Worm (Caenorhabditis elegans) whole organism, young adult: ENCODE measurements around the gene kcnl-3.

Source experiments
- B0019.2 ChIP-seq: fragments of 200-800 bp; sonication (Bioruptor generic); conservative IDR thresholded peaks from 2 replicates; pipeline ENCODE4 v1.3.6; 2022; ENCODE audit warnings: missing genetic modification reagents, missing genetic modification characterization, missing compliant biosample characterization
- B0035.1 ChIP-seq: sonication (generic microtip); optimal IDR thresholded peaks from 2 replicates; lab custom pipeline; 2016; ENCODE audit warnings: missing genetic modification characterization, mild to moderate bottlenecking, missing compliant biosample characterization, missing genotype, missing genetic modification reagents
- B0261.1 ChIP-seq: sonication (generic microtip); optimal IDR thresholded peaks from 2 replicates; lab custom pipeline; 2016; ENCODE audit warnings: mild to moderate bottlenecking, missing genetic modification characterization, moderate library complexity, missing compliant biosample characterization
- C06A6.2 ChIP-seq: fragments of 200-800 bp; sonication (Bioruptor generic); conservative IDR thresholded peaks from 2 replicates; pipeline ENCODE4 v1.3.6; 2022; ENCODE audit warnings: missing genetic modification characterization, missing compliant biosample characterization
- D2030.7 ChIP-seq: fragments of 200-800 bp; sonication (Bioruptor generic); IDR thresholded peaks from 2 replicates; pipeline ENCODE4 v1.3.6; 2022; ENCODE audit warnings: missing genetic modification reagents, missing genetic modification characterization, missing compliant biosample characterization
- F22D6.2 ChIP-seq: sonication (generic microtip); optimal IDR thresholded peaks from 2 replicates; lab custom pipeline; 2016; ENCODE audit warnings: mild to moderate bottlenecking, missing genetic modification characterization, missing compliant biosample characterization
- F23B12.7 ChIP-seq: sonication (generic microtip); optimal IDR thresholded peaks from 2 replicates; lab custom pipeline; 2017; ENCODE audit warnings: missing genetic modification characterization, mild to moderate bottlenecking, missing compliant biosample characterization, antibody characterized with exemption, moderate library complexity; ENCODE audit not compliant: insufficient read depth
- F49E8.2 ChIP-seq: sonication (generic microtip); optimal IDR thresholded peaks from 3 replicates; lab custom pipeline; 2017; ENCODE audit warnings: missing genetic modification characterization, mild to moderate bottlenecking, missing compliant biosample characterization, antibody characterized with exemption, moderate library complexity; ENCODE audit not compliant: insufficient read depth
- F57A8.1 ChIP-seq: fragments of 200-800 bp; sonication (Bioruptor generic); optimal IDR thresholded peaks from 2 replicates; lab custom pipeline; 2018; ENCODE audit warnings: mild to moderate bottlenecking, missing genetic modification characterization, moderate library complexity, missing compliant biosample characterization
- K11D2.4 ChIP-seq: fragments of 200-800 bp; sonication (Bioruptor generic); IDR thresholded peaks from 2 replicates; pipeline ENCODE4 v1.3.6; 2022; ENCODE audit warnings: missing genetic modification reagents, missing genetic modification characterization, missing compliant biosample characterization
- Y95B8A.8 ChIP-seq: fragments of 200-800 bp; sonication (Bioruptor generic); IDR thresholded peaks from 2 replicates; pipeline ENCODE4 v1.3.6; 2022; ENCODE audit warnings: missing genetic modification reagents, missing genetic modification characterization, missing compliant biosample characterization
- ZK185.1 ChIP-seq: sonication (generic microtip); optimal IDR thresholded peaks from 2 replicates; lab custom pipeline; 2016; ENCODE audit warnings: mild to moderate bottlenecking, missing genetic modification characterization, missing compliant biosample characterization; ENCODE audit not compliant: poor library complexity, severe bottlenecking
- bed-2 ChIP-seq: fragments of 200-800 bp; sonication (Bioruptor generic); IDR thresholded peaks from 2 replicates; pipeline ENCODE4 v1.3.6; 2022; ENCODE audit warnings: missing genetic modification reagents, missing genetic modification characterization, missing compliant biosample characterization
- ceh-27 ChIP-seq: fragments of 200-800 bp; sonication (Bioruptor generic); optimal IDR thresholded peaks from 2 replicates; lab custom pipeline; 2018; ENCODE audit warnings: mild to moderate bottlenecking, missing genetic modification characterization, moderate library complexity, missing compliant biosample characterization
- ceh-40 ChIP-seq: fragments of 200-800 bp; sonication (Bioruptor generic); IDR thresholded peaks from 2 replicates; pipeline ENCODE4 v1.3.6; 2022; ENCODE audit warnings: missing genetic modification characterization, missing compliant biosample characterization
- ceh-58 ChIP-seq: fragments of 200-800 bp; sonication (Bioruptor generic); IDR thresholded peaks from 2 replicates; pipeline ENCODE4 v1.3.6; 2022; ENCODE audit warnings: missing genetic modification characterization, missing compliant biosample characterization
- dox-1 ChIP-seq: fragments of 200-800 bp; sonication (Bioruptor generic); IDR thresholded peaks from 2 replicates; pipeline ENCODE4 v1.3.6; 2022; ENCODE audit warnings: missing genetic modification reagents, missing genetic modification characterization, missing compliant biosample characterization
- egl-18 ChIP-seq: fragments of 200-800 bp; sonication (Bioruptor generic); IDR thresholded peaks from 2 replicates; pipeline ENCODE4 v1.3.6; 2022; ENCODE audit warnings: missing genetic modification reagents, missing genetic modification characterization, missing compliant biosample characterization
- ekl-4 ChIP-seq: fragments of 200-800 bp; sonication (Bioruptor generic); IDR thresholded peaks from 2 replicates; pipeline ENCODE4 v1.3.6; 2022; ENCODE audit warnings: missing genetic modification reagents, missing genetic modification characterization, missing compliant biosample characterization
- ets-4 ChIP-seq: fragments of 200-800 bp; sonication (Bioruptor generic); optimal IDR thresholded peaks from 2 replicates; lab custom pipeline; 2018; ENCODE audit warnings: mild to moderate bottlenecking, missing genetic modification characterization, missing compliant biosample characterization
- hlh-26 ChIP-seq: fragments of 200-800 bp; sonication (Bioruptor generic); conservative IDR thresholded peaks from 2 replicates; pipeline ENCODE4 v1.3.6; 2022; ENCODE audit warnings: missing genetic modification reagents, missing genetic modification characterization, missing compliant biosample characterization
- hmg-20 ChIP-seq: fragments of 200-800 bp; sonication (Bioruptor generic); IDR thresholded peaks from 2 replicates; pipeline ENCODE4 v1.3.6; 2022; ENCODE audit warnings: missing genetic modification reagents, missing genetic modification characterization, missing compliant biosample characterization
- let-526 ChIP-seq: fragments of 200-800 bp; sonication (Bioruptor generic); IDR thresholded peaks from 2 replicates; pipeline ENCODE4 v1.3.6; 2022; ENCODE audit warnings: missing genetic modification reagents, missing genetic modification characterization, missing compliant biosample characterization
- let-607 ChIP-seq, 2 experiments: fragments of 200-800 bp in 1 of 2; sonication (Bioruptor generic) in 1 of 2; sonication (generic microtip) in 1 of 2; optimal IDR thresholded peaks; 2 replicates each; lab custom pipeline; 2016 to 2018; ENCODE audit warnings: mild to moderate bottlenecking in 2 of 2, missing compliant biosample characterization in 2 of 2, missing genetic modification characterization in 2 of 2, moderate library complexity in 2 of 2, missing genotype in 1 of 2
- lin-26 ChIP-seq: fragments of 200-800 bp; sonication (Bioruptor generic); IDR thresholded peaks from 2 replicates; pipeline ENCODE4 v1.3.6; 2022; ENCODE audit warnings: missing genetic modification reagents, missing genetic modification characterization, missing compliant biosample characterization
- lin-35 ChIP-seq, 3 experiments: fragments of 150-350 bp in 2 of 3; sonication (generic microtip) in 1 of 3; optimal IDR thresholded peaks; 2 replicates each; lab custom pipeline; 2014 to 2018; ENCODE audit warnings: missing biosample characterization in 3 of 3, missing genetic modification characterization in 3 of 3, missing genetic modification reagents in 3 of 3
- lir-1 ChIP-seq: fragments of 200-800 bp; sonication (Bioruptor generic); conservative IDR thresholded peaks from 2 replicates; pipeline ENCODE4 v1.3.6; 2022; ENCODE audit warnings: missing genetic modification reagents, missing genetic modification characterization, missing compliant biosample characterization
- madf-10 ChIP-seq: sonication (generic microtip); optimal IDR thresholded peaks from 2 replicates; lab custom pipeline; 2016; ENCODE audit warnings: mild to moderate bottlenecking, missing genetic modification characterization, missing compliant biosample characterization
- mcd-1 ChIP-seq: fragments of 200-800 bp; sonication (Bioruptor generic); IDR thresholded peaks from 2 replicates; pipeline ENCODE4 v1.3.6; 2022; ENCODE audit warnings: missing genetic modification reagents, missing genetic modification characterization, missing compliant biosample characterization
- mes-4 ChIP-seq: sonication (generic microtip); optimal IDR thresholded peaks from 2 replicates; lab custom pipeline; 2016; ENCODE audit warnings: missing genotype, missing genetic modification characterization, missing compliant biosample characterization
- nhr-120 ChIP-seq: fragments of 200-800 bp; sonication (Bioruptor generic); IDR thresholded peaks from 2 replicates; pipeline ENCODE4 v1.3.6; 2022; ENCODE audit warnings: missing genetic modification characterization, missing compliant biosample characterization
- nhr-27 ChIP-seq: fragments of 200-800 bp; sonication (Bioruptor generic); optimal IDR thresholded peaks from 2 replicates; lab custom pipeline; 2018; ENCODE audit warnings: mild to moderate bottlenecking, missing genetic modification characterization, moderate library complexity, missing compliant biosample characterization
- nhr-80 ChIP-seq: sonication (generic microtip); optimal IDR thresholded peaks from 2 replicates; lab custom pipeline; 2016; ENCODE audit warnings: missing genetic modification characterization, missing compliant biosample characterization
- pbrm-1 ChIP-seq: fragments of 200-800 bp; sonication (Bioruptor generic); IDR thresholded peaks from 2 replicates; pipeline ENCODE4 v1.3.6; 2022; ENCODE audit warnings: missing genetic modification reagents, missing genetic modification characterization, missing compliant biosample characterization
- snpc-1.1 ChIP-seq: sonication (generic microtip); optimal IDR thresholded peaks from 2 replicates; lab custom pipeline; 2017; ENCODE audit warnings: missing genetic modification characterization, mild to moderate bottlenecking, missing compliant biosample characterization, antibody characterized with exemption, moderate library complexity, missing genotype, missing genetic modification reagents; ENCODE audit not compliant: insufficient read depth
- snpc-3.4 ChIP-seq: sonication (generic microtip); optimal IDR thresholded peaks from 2 replicates; lab custom pipeline; 2017; ENCODE audit warnings: missing genetic modification characterization, mild to moderate bottlenecking, missing compliant biosample characterization, antibody characterized with exemption, moderate library complexity, missing genotype, missing genetic modification reagents
- unc-130 ChIP-seq: sonication (generic microtip); optimal IDR thresholded peaks from 2 replicates; lab custom pipeline; 2016; ENCODE audit warnings: missing genetic modification reagents, missing genetic modification characterization, missing compliant biosample characterization
- ztf-18 ChIP-seq: sonication (generic microtip); optimal IDR thresholded peaks from 2 replicates; lab custom pipeline; 2016; ENCODE audit warnings: missing genotype, mild to moderate bottlenecking, missing genetic modification characterization, missing compliant biosample characterization
- ztf-22 ChIP-seq: fragments of 200-800 bp; sonication (Bioruptor generic); optimal IDR thresholded peaks from 2 replicates; lab custom pipeline; 2018; ENCODE audit warnings: mild to moderate bottlenecking, missing genetic modification characterization, moderate library complexity, missing compliant biosample characterization
- ztf-28 ChIP-seq: fragments of 200-800 bp; sonication (Bioruptor generic); IDR thresholded peaks from 2 replicates; pipeline ENCODE4 v1.3.6; 2022; ENCODE audit warnings: missing genetic modification reagents, missing genetic modification characterization, missing compliant biosample characterization

Gene kcnl-3

DNA sequence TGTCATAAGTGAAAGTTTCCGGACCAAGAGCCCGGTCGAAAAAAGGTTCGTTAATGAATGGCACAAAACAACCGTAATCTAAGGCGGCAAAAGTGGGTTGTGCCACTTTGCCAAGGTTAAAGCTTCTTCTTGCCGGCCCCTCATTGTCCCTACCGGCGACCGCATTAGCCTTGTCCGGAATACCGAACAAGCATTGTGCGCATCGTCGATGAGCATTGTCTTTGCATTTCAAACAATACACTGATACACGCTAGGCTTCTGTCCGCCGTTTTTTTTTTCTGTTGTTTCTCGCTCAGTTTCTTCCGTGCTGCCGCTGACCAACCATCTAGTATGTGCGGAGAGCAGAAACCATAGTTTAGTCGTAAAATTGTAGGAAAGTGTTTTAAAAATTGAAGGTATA, 10.6 kb downstream of the kcnl-3 start, which contains the start of gene C03F11.2:
Gene C03F11.2, minus strand, starts transcription at position 101 of the 400 bp plus-strand sequence.
- TF ChIP-seq hmg-20 (GFP tag; lab: Robert Waterston, UW) (no peak), nhr-80 (tag; lab: Kevin White, UChicago) (peak; percentile 38), Y95B8A.8 (GFP tag; lab: Robert Waterston, UW) (no peak), C06A6.2 (GFP tag; lab: Robert Waterston, UW) (no peak)

- TF ChIP-seq let-607 (tag; optimal IDR thresholded peaks at IDR 0.05; lab: Kevin White, UChicago) (peak; percentile 57 to 85), F23B12.7 (tag; lab: Kevin White, UChicago) (peak; percentile 7), dox-1 (GFP tag; lab: Robert Waterston, UW) (peak; percentile 41; the same call in 1 of the 2 replicates), ets-4 (peak; percentile 51), mcd-1 (GFP tag; lab: Robert Waterston, UW) (no peak), nhr-80 (tag; lab: Kevin White, UChicago) (peak; percentile 95), nhr-120 (GFP tag; lab: Robert Waterston, UW) (no peak)
Measured at ce11 chrX:5400524-5400923, 13.9 kb downstream of the kcnl-3 start, which contains the start of gene scav-1. TSS of gene scav-1 (minus strand) at chrX:5400584.

DNA sequence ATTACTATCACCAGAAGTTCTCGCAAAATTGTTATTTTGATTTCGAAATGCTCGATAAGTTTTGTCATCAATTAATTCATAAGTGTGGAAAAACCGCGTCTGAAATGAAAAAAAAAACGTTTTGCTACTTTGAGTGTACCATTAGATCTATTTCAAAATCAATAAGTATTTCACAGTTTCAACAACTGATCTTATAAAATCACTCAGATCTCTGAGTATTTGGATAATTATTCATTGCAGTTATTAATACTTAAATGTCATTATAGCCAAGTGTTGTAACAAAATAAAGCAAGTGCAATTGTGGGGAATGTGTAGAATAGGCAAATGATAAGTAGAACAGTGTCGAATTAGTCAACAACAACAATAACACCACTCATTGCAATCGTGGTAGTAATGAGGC, 19.7 kb downstream of the kcnl-3 start, which contains the start of gene C03F11.4:
Gene C03F11.4, minus strand, starts transcription at position 101 of the 400 bp plus-strand sequence.
- TF ChIP-seq hmg-20 (GFP tag; lab: Robert Waterston, UW), result no peak
- TF ChIP-seq unc-130, result no peak
- TF ChIP-seq C06A6.2 (GFP tag; lab: Robert Waterston, UW), result no peak
- no peak for TF ChIP-seq madf-10 (tag; lab: Kevin White, UChicago)
- TF ChIP-seq lir-1 (GFP tag; lab: Robert Waterston, UW), result no peak
- TF ChIP-seq lin-26 (GFP tag; lab: Robert Waterston, UW), result no peak
- no peak for TF ChIP-seq B0019.2 (GFP tag; lab: Robert Waterston, UW)
- no peak for TF ChIP-seq hlh-26 (GFP tag; lab: Robert Waterston, UW)
- no peak for TF ChIP-seq ceh-40 (GFP tag; lab: Robert Waterston, UW)
- TF ChIP-seq ZK185.1 (tag; lab: Kevin White, UChicago), result no peak
- TF ChIP-seq F57A8.1 (GFP tag; lab: Kevin White, UChicago), result no peak
- TF ChIP-seq ceh-27 (GFP tag; lab: Kevin White, UChicago), result no peak
- TF ChIP-seq F49E8.2 (tag; lab: Kevin White, UChicago), result no peak
- no peak for TF ChIP-seq F22D6.2 (tag; lab: Kevin White, UChicago)

ce11 chrX:5407271-5407670, 20.6 kb downstream of the kcnl-3 start:
- TF ChIP-seq B0035.1 (tag; lab: Kevin White, UChicago), result no peak
- no peak for TF ChIP-seq ekl-4
- peak; percentile 54 for TF ChIP-seq D2030.7 (GFP tag; lab: Robert Waterston, UW)
- no peak for TF ChIP-seq let-526 (GFP tag; lab: Robert Waterston, UW)
- peak; percentile 7 for TF ChIP-seq madf-10 (tag; lab: Kevin White, UChicago)
- TF ChIP-seq ztf-28 (GFP tag; lab: Robert Waterston, UW), result 0 out of 2 replicates have a peak, but pooled peaks have one; percentile 17
- peak; percentile 78 for TF ChIP-seq lin-26 (GFP tag; lab: Robert Waterston, UW)
- peak; percentile 47 for TF ChIP-seq snpc-3.4 (tag; lab: Kevin White, UChicago)
- peak; percentile 63 for TF ChIP-seq ztf-18 (tag; lab: Kevin White, UChicago)
- TF ChIP-seq hmg-20 (GFP tag; lab: Robert Waterston, UW), result no peak; the same call in 1 of the 2 replicates
- peak; percentile 32 for TF ChIP-seq mes-4 (tag; lab: Kevin White, UChicago)
- no peak for TF ChIP-seq ztf-22 (GFP tag; lab: Kevin White, UChicago)
- peak; percentile 10 for TF ChIP-seq F23B12.7 (tag; lab: Kevin White, UChicago)
- TF ChIP-seq ceh-58 (GFP tag; lab: Robert Waterston, UW), result no peak
- TF ChIP-seq snpc-1.1 (tag; lab: Kevin White, UChicago), result no peak
- TF ChIP-seq K11D2.4 (GFP tag; lab: Robert Waterston, UW), result no peak
- no peak for TF ChIP-seq nhr-27
- TF ChIP-seq unc-130, result no peak
- no peak for TF ChIP-seq egl-18 (GFP tag; lab: Robert Waterston, UW)
- TF ChIP-seq lin-35 (GFP tag; optimal IDR thresholded peaks at IDR 0.05; lab: Kevin White, UChicago), result no peak
- no peak for TF ChIP-seq bed-2 (GFP tag; lab: Robert Waterston, UW)
- no peak for TF ChIP-seq F57A8.1 (GFP tag; lab: Kevin White, UChicago)
- TF ChIP-seq pbrm-1 (GFP tag; lab: Robert Waterston, UW), result peak; percentile 51; the same call in 1 of the 2 replicates
- peak; percentile 91 for TF ChIP-seq B0261.1 (tag; lab: Kevin White, UChicago)
